Fruit fly (Drosophila melanogaster): ENCODE results near the gene Rok.

- TF ChIP-seq ovo (GFP tag; optimal IDR thresholded peaks at IDR 0.05) = no peak
- TF ChIP-seq pad (GFP tag; optimal IDR thresholded peaks at IDR 0.05) = no peak
- no peak for TF ChIP-seq CG7101 (tag; optimal IDR thresholded peaks at IDR 0.05)
- TF ChIP-seq Clk (GFP tag; optimal IDR thresholded peaks at IDR 0.05) = no peak
Measured at dm6 chrX:16674538-16674937, 37.3 kb upstream of the Rok start.

Data from whole organism, adult.